Worm (Caenorhabditis elegans) whole organism, L2 larva: ENCODE data around the gene dlst-1.

ENCODE experiments used
- C34F6.9 ChIP-seq: fragments of 150-350 bp; optimal IDR thresholded peaks from 2 replicates; lab custom pipeline; 2014; ENCODE audit warnings: missing biosample characterization, missing genetic modification characterization
- F13H6.1 ChIP-seq: sonication (generic microtip); optimal IDR thresholded peaks from 2 replicates; lab custom pipeline; 2016; ENCODE audit warnings: missing genetic modification characterization, missing compliant biosample characterization
- Y55F3AM.14 ChIP-seq: fragments of 200-800 bp; sonication (Bioruptor generic); optimal IDR thresholded peaks from 2 replicates; lab custom pipeline; 2018; ENCODE audit warnings: mild to moderate bottlenecking, missing genetic modification characterization, missing compliant biosample characterization
- ZK546.5 ChIP-seq: sonication (generic microtip); optimal IDR thresholded peaks from 2 replicates; lab custom pipeline; 2017; ENCODE audit warnings: missing biosample characterization, missing genetic modification characterization
- alr-1 ChIP-seq: fragments of 150-350 bp; optimal IDR thresholded peaks from 2 replicates; lab custom pipeline; 2014; ENCODE audit warnings: missing biosample characterization, missing genetic modification characterization
- aly-2 ChIP-seq: fragments of 150-350 bp; optimal IDR thresholded peaks from 2 replicates; lab custom pipeline; 2014; ENCODE audit warnings: missing biosample characterization, missing genetic modification characterization
- ama-1 ChIP-seq: fragments of 150-350 bp; optimal IDR thresholded peaks from 2 replicates; lab custom pipeline; 2018; ENCODE audit warnings: inconsistent platforms
- ceh-16 ChIP-seq: fragments of 150-350 bp; optimal IDR thresholded peaks from 2 replicates; lab custom pipeline; 2014; ENCODE audit warnings: missing biosample characterization, missing genetic modification characterization
- dmd-4 ChIP-seq: sonication (generic microtip); optimal IDR thresholded peaks from 2 replicates; lab custom pipeline; 2017; ENCODE audit warnings: missing biosample characterization, missing genetic modification characterization
- egl-27 ChIP-seq: sonication (generic microtip); optimal IDR thresholded peaks from 3 replicates; lab custom pipeline; 2017; ENCODE audit warnings: missing biosample characterization, missing genetic modification reagents, missing genetic modification characterization
- elt-1 ChIP-seq: fragments of 150-350 bp; optimal IDR thresholded peaks from 2 replicates; lab custom pipeline; 2014; ENCODE audit warnings: missing biosample characterization, missing genetic modification characterization
- elt-3 ChIP-seq: sonication (generic microtip); optimal IDR thresholded peaks from 2 replicates; lab custom pipeline; 2017; ENCODE audit warnings: missing biosample characterization, missing genetic modification characterization
- gmeb-1 ChIP-seq: fragments of 150-350 bp; optimal IDR thresholded peaks from 2 replicates; lab custom pipeline; 2014; ENCODE audit warnings: missing biosample characterization, missing genetic modification characterization
- lin-11 ChIP-seq: fragments of 150-350 bp; sonication (generic microtip); optimal IDR thresholded peaks from 2 replicates; lab custom pipeline; 2014; ENCODE audit warnings: missing biosample characterization, missing genetic modification characterization, inconsistent platforms, mixed read lengths
- lin-39 ChIP-seq: fragments of 150-350 bp; optimal IDR thresholded peaks from 2 replicates; lab custom pipeline; 2014; ENCODE audit warnings: missing biosample characterization, missing genetic modification reagents, missing genetic modification characterization
- lsy-2 ChIP-seq, 2 experiments: fragments of 150-350 bp in 1 of 2; sonication (generic microtip) in 1 of 2; optimal IDR thresholded peaks; 2 replicates each; lab custom pipeline; 2014 to 2017; ENCODE audit warnings: missing biosample characterization in 2 of 2, missing genetic modification characterization in 2 of 2
- mab-5 ChIP-seq: fragments of 150-350 bp; optimal IDR thresholded peaks from 2 replicates; lab custom pipeline; 2014; ENCODE audit warnings: missing biosample characterization, missing genetic modification characterization
- mbf-1 ChIP-seq: sonication (generic microtip); optimal IDR thresholded peaks from 2 replicates; lab custom pipeline; 2017; ENCODE audit warnings: missing biosample characterization, missing genetic modification characterization
- mdl-1 ChIP-seq, 2 experiments: fragments of 150-350 bp in 1 of 2; sonication (generic microtip) in 1 of 2; optimal IDR thresholded peaks; 2 replicates each; lab custom pipeline; 2017; ENCODE audit warnings: missing biosample characterization in 2 of 2, missing genetic modification characterization in 2 of 2
- nhr-10 ChIP-seq: sonication (generic microtip); optimal IDR thresholded peaks from 2 replicates; lab custom pipeline; 2017; ENCODE audit warnings: missing biosample characterization, missing genetic modification characterization
- nhr-12 ChIP-seq: fragments of 150-350 bp; optimal IDR thresholded peaks from 2 replicates; lab custom pipeline; 2014; ENCODE audit warnings: missing biosample characterization, missing genetic modification characterization
- nhr-129 ChIP-seq: fragments of 150-350 bp; optimal IDR thresholded peaks from 2 replicates; lab custom pipeline; 2014; ENCODE audit warnings: missing biosample characterization, missing genetic modification characterization
- nhr-21 ChIP-seq: fragments of 150-350 bp; optimal IDR thresholded peaks from 2 replicates; lab custom pipeline; 2014; ENCODE audit warnings: missing biosample characterization, missing genetic modification characterization
- nhr-23 ChIP-seq: fragments of 150-350 bp; optimal IDR thresholded peaks from 2 replicates; lab custom pipeline; 2014; ENCODE audit warnings: missing biosample characterization, missing genetic modification reagents, missing genetic modification characterization
- nhr-237 ChIP-seq: fragments of 150-350 bp; optimal IDR thresholded peaks from 2 replicates; lab custom pipeline; 2014; ENCODE audit warnings: missing biosample characterization, missing genetic modification characterization
- nhr-25 ChIP-seq: fragments of 150-350 bp; sonication (generic microtip); optimal IDR thresholded peaks from 3 replicates; lab custom pipeline; 2014; ENCODE audit warnings: missing biosample characterization, missing genetic modification characterization
- peb-1 ChIP-seq: fragments of 150-350 bp; optimal IDR thresholded peaks from 2 replicates; lab custom pipeline; 2014; ENCODE audit warnings: missing biosample characterization, missing genetic modification characterization
- sem-4 ChIP-seq: fragments of 150-350 bp; optimal IDR thresholded peaks from 2 replicates; lab custom pipeline; 2014; ENCODE audit warnings: missing biosample characterization, missing genetic modification reagents, missing genetic modification characterization
- skn-1 ChIP-seq: sonication (generic microtip); optimal IDR thresholded peaks from 2 replicates; lab custom pipeline; 2017; ENCODE audit warnings: missing biosample characterization, missing genetic modification characterization
- sma-3 ChIP-seq: sonication (generic microtip); optimal IDR thresholded peaks from 2 replicates; lab custom pipeline; 2016; ENCODE audit warnings: missing genetic modification reagents, missing genetic modification characterization, missing compliant biosample characterization
- sma-9 ChIP-seq, 2 experiments: fragments of 150-350 bp in 1 of 2; sonication (generic microtip) in 1 of 2; optimal IDR thresholded peaks; 2 replicates each; lab custom pipeline; 2014 to 2016; ENCODE audit warnings: missing genetic modification characterization in 2 of 2, mild to moderate bottlenecking in 1 of 2, missing biosample characterization in 1 of 2, missing compliant biosample characterization in 1 of 2, missing genetic modification reagents in 1 of 2, moderate library complexity in 1 of 2
- snpc-4 ChIP-seq: fragments of 150-350 bp; optimal IDR thresholded peaks from 2 replicates; lab custom pipeline; 2014; ENCODE audit warnings: missing biosample characterization, missing genetic modification characterization
- unc-39 ChIP-seq: fragments of 150-350 bp; optimal IDR thresholded peaks from 2 replicates; lab custom pipeline; 2014; ENCODE audit warnings: missing biosample characterization, missing genetic modification characterization
- unc-55 ChIP-seq: fragments of 150-350 bp; sonication (generic microtip); optimal IDR thresholded peaks from 3 replicates; lab custom pipeline; 2014; ENCODE audit warnings: missing biosample characterization, missing genetic modification reagents, missing genetic modification characterization
- zag-1 ChIP-seq: fragments of 150-350 bp; optimal IDR thresholded peaks from 2 replicates; lab custom pipeline; 2014; ENCODE audit warnings: missing biosample characterization, missing genetic modification characterization
- ztf-11 ChIP-seq: sonication (generic microtip); optimal IDR thresholded peaks from 2 replicates; lab custom pipeline; 2017; ENCODE audit warnings: missing biosample characterization, missing genetic modification characterization
- ztf-4 ChIP-seq: fragments of 150-350 bp; optimal IDR thresholded peaks from 2 replicates; lab custom pipeline; 2014; ENCODE audit warnings: missing biosample characterization, missing genetic modification characterization

dlst-1 gene

ce11 chrV:6709050-6709683 lies at the start of gene dlst-1:
dlst-1 (minus strand) TSS chrV:6709101.
- TF ChIP-seq alr-1 (tag; lab: Kevin White, UChicago) (no peak), peb-1 (tag; lab: Kevin White, UChicago) (no peak), nhr-25 (tag; lab: Kevin White, UChicago) (peak; percentile 45), sma-3 (GFP tag; lab: Kevin White, UChicago) (peak; percentile 66), nhr-12 (tag; lab: Kevin White, UChicago) (no peak), Y55F3AM.14 (no peak), egl-27 (tag; lab: Kevin White, UChicago) (no peak), unc-39 (tag; lab: Kevin White, UChicago) (no peak), aly-2 (tag; lab: Kevin White, UChicago) (no peak), gmeb-1 (peak; percentile 43), ceh-16 (tag; lab: Kevin White, UChicago) (no peak), ZK546.5 (tag; lab: Kevin White, UChicago) (no peak), snpc-4 (tag; lab: Kevin White, UChicago) (no peak), sem-4 (tag; lab: Kevin White, UChicago) (no peak), elt-1 (tag; lab: Kevin White, UChicago) (no peak), mab-5 (tag; lab: Kevin White, UChicago) (no peak), lin-11 (tag; lab: Kevin White, UChicago) (peak; percentile 25), zag-1 (tag; lab: Kevin White, UChicago) (no peak), elt-3 (no peak), nhr-10 (tag; lab: Kevin White, UChicago) (no peak), ama-1 (no peak), nhr-129 (tag; lab: Kevin White, UChicago) (peak; percentile 47), ztf-4 (no peak), nhr-237 (tag; lab: Kevin White, UChicago) (no peak), F13H6.1 (tag; lab: Kevin White, UChicago) (peak; percentile 40), ztf-11 (no peak), lsy-2 (tag; optimal IDR thresholded peaks at IDR 0.05; lab: Kevin White, UChicago) (peak; percentile 21 to 45), lin-39 (tag; lab: Kevin White, UChicago) (no peak), C34F6.9 (tag; lab: Kevin White, UChicago) (peak; percentile 29), nhr-21 (tag; lab: Kevin White, UChicago) (peak; percentile 8), dmd-4 (no peak)

ce11 chrV:6758017-6758416 lies 49.1 kb upstream of the dlst-1 start, which contains the start of gene dbl-1:
dbl-1 (plus strand) TSS chrV:6758135.
- TF ChIP-seq C34F6.9 (tag; lab: Kevin White, UChicago) = no peak
- no peak for TF ChIP-seq alr-1 (tag; lab: Kevin White, UChicago)
- no peak for TF ChIP-seq nhr-10 (tag; lab: Kevin White, UChicago)
- no peak for TF ChIP-seq mab-5 (tag; lab: Kevin White, UChicago)
- no peak for TF ChIP-seq unc-55 (GFP tag; lab: Kevin White, UChicago)
- no peak for TF ChIP-seq lsy-2 (tag; optimal IDR thresholded peaks at IDR 0.05; lab: Kevin White, UChicago)
- no peak for TF ChIP-seq nhr-23 (tag; lab: Kevin White, UChicago)
- no peak for TF ChIP-seq nhr-12 (tag; lab: Kevin White, UChicago)

ce11 chrV:6753257-6753656 lies 44.4 kb upstream of the dlst-1 start:
- TF ChIP-seq ztf-4 (no peak), ztf-11 (no peak), ama-1 (no peak), nhr-25 (tag; lab: Kevin White, UChicago) (no peak), mdl-1 (tag; optimal IDR thresholded peaks at IDR 0.05; lab: Kevin White, UChicago) (no peak), lin-11 (tag; lab: Kevin White, UChicago) (no peak), sem-4 (tag; lab: Kevin White, UChicago) (no peak), mbf-1 (no peak), nhr-12 (tag; lab: Kevin White, UChicago) (no peak), nhr-21 (tag; lab: Kevin White, UChicago) (no peak), lin-39 (tag; lab: Kevin White, UChicago) (no peak)
- TF ChIP-seq, all 48 proteins: peak for 0

ce11 chrV:6751493-6752100 lies 42.7 kb upstream of the dlst-1 start:
- no peak for TF ChIP-seq ceh-16 (tag; lab: Kevin White, UChicago)
- TF ChIP-seq skn-1 = no peak
- TF ChIP-seq egl-27 (tag; lab: Kevin White, UChicago) = no peak
- TF ChIP-seq F13H6.1 (tag; lab: Kevin White, UChicago) = peak; percentile 46
- TF ChIP-seq sma-9 (GFP tag; optimal IDR thresholded peaks at IDR 0.05; lab: Kevin White, UChicago) = peak; percentile 52
- no peak for TF ChIP-seq sma-9 (tag; optimal IDR thresholded peaks at IDR 0.05; lab: Kevin White, UChicago)
- peak; percentile 34 for TF ChIP-seq nhr-129 (tag; lab: Kevin White, UChicago)
- TF ChIP-seq sem-4 (tag; lab: Kevin White, UChicago) = no peak
- TF ChIP-seq elt-1 (tag; lab: Kevin White, UChicago) = no peak
- peak; percentile 34 for TF ChIP-seq mab-5 (tag; lab: Kevin White, UChicago)
